Fruit fly (Drosophila melanogaster): ENCODE data around the gene Cpr11A.

Cpr11A gene

dm6 chrX:12486294-12487020 is at the start of gene Cpr11A:
Gene Cpr11A, plus strand, starts transcription at chrX:12486970.
- no peak for TF ChIP-seq CG17801 (GFP tag; optimal IDR thresholded peaks at IDR 0.05; ENCODE audit: partially characterized antibody)

dm6 chrX:12437099-12437498 is 49.7 kb upstream of the Cpr11A start:
- TF ChIP-seq CG17801 (GFP tag; optimal IDR thresholded peaks at IDR 0.05; ENCODE audit: partially characterized antibody) = no peak

- TF ChIP-seq CG17801 (GFP tag; optimal IDR thresholded peaks at IDR 0.05; ENCODE audit: partially characterized antibody) = no peak
These were observed 38.9 kb upstream of the Cpr11A start for dm6 chrX:12447874-12448273.

dm6 chrX:12453704-12454103 is 33.1 kb upstream of the Cpr11A start:
- TF ChIP-seq CG17801 (GFP tag; optimal IDR thresholded peaks at IDR 0.05; ENCODE audit: partially characterized antibody) = no peak

- no peak for TF ChIP-seq CG17801 (GFP tag; optimal IDR thresholded peaks at IDR 0.05; ENCODE audit: partially characterized antibody)
These were observed 32.4 kb upstream of the Cpr11A start, which contains the start of gene CG15927 for dm6 chrX:12454358-12454757. Gene CG15927, plus strand, starts transcription at chrX:12454729.

dm6 chrX:12455891-12456290 is 30.9 kb upstream of the Cpr11A start:
- no peak for TF ChIP-seq CG17801 (GFP tag; optimal IDR thresholded peaks at IDR 0.05; ENCODE audit: partially characterized antibody)

- no peak for TF ChIP-seq CG17801 (GFP tag; optimal IDR thresholded peaks at IDR 0.05; ENCODE audit: partially characterized antibody)
These were observed 29.0 kb upstream of the Cpr11A start, which contains the start of gene CG15731 for dm6 chrX:12457713-12458233. Gene CG15731, minus strand, starts transcription at chrX:12457763.

- TF ChIP-seq CG17801 (GFP tag; optimal IDR thresholded peaks at IDR 0.05; ENCODE audit: partially characterized antibody) = no peak
These were observed 24.6 kb upstream of the Cpr11A start for dm6 chrX:12462216-12462615.

- peak; percentile 7 for TF ChIP-seq CG17801 (GFP tag; optimal IDR thresholded peaks at IDR 0.05; ENCODE audit: partially characterized antibody)
These were observed 23.7 kb upstream of the Cpr11A start, which contains the start of the genes Rab40 and CG42258 for dm6 chrX:12462936-12463558. Gene Rab40, minus strand, starts transcription at chrX:12463112. Gene CG42258, plus strand, starts transcription at chrX:12463528.

dm6 chrX:12463560-12463959 is 23.2 kb upstream of the Cpr11A start:
- no peak for TF ChIP-seq CG17801 (GFP tag; optimal IDR thresholded peaks at IDR 0.05; ENCODE audit: partially characterized antibody)

dm6 chrX:12465316-12465715 is 21.5 kb upstream of the Cpr11A start:
- no peak for TF ChIP-seq CG17801 (GFP tag; optimal IDR thresholded peaks at IDR 0.05; ENCODE audit: partially characterized antibody)

- no peak for TF ChIP-seq CG17801 (GFP tag; optimal IDR thresholded peaks at IDR 0.05; ENCODE audit: partially characterized antibody)
These were observed 20.1 kb upstream of the Cpr11A start for dm6 chrX:12466541-12467240.

dm6 chrX:12467241-12467597 is 19.6 kb upstream of the Cpr11A start:
- no peak for TF ChIP-seq CG17801 (GFP tag; optimal IDR thresholded peaks at IDR 0.05; ENCODE audit: partially characterized antibody)

- TF ChIP-seq CG17801 (GFP tag; optimal IDR thresholded peaks at IDR 0.05; ENCODE audit: partially characterized antibody) = no peak
These were observed 17.6 kb upstream of the Cpr11A start for dm6 chrX:12469172-12469571.

dm6 chrX:12469778-12470177 is 17.0 kb upstream of the Cpr11A start:
- peak; percentile 5 for TF ChIP-seq CG17801 (GFP tag; optimal IDR thresholded peaks at IDR 0.05; ENCODE audit: partially characterized antibody)

Measured in ovary, adult (tissue).